Worm (Caenorhabditis elegans) whole organism, L1 larva: ENCODE results near the gene Y97E10AR.1.

Experiments used
- ama-1 ChIP-seq: fragments of 150-350 bp; optimal IDR thresholded peaks from 2 replicates; lab custom pipeline; 2014
- fkh-10 ChIP-seq: sonication (generic microtip); optimal IDR thresholded peaks from 2 replicates; lab custom pipeline; 2017; ENCODE audit warnings: missing biosample characterization, missing genetic modification reagents, missing genetic modification characterization

DNA sequence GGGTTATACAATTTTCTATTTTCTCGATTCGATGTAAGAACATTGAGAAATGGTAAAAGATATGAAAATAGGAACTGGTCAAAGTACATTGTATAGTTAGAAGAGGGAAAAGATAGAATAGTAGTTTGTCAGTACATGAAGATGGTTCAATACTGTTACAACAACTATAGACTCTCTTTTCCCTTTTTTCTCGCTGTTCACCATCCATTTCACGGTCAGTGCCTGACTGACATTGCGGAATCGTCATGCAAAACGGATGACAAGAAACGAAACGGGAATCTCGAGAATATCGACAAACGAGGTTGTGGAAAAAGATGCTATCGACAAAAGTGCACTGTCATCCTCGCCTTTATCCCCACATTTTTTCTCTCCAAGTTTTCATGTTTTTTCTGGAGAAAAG lies 42.4 kb downstream of the Y97E10AR.1 start:
- no peak for TF ChIP-seq fkh-10
- TF ChIP-seq ama-1 (lab: Kevin White, UChicago): no peak
